Fruit fly (Drosophila melanogaster) whole organism, prepupa: ENCODE data around the gene CG34125.

ENCODE experiments used
- CG10631 ChIP-seq: fragments of 200-800 bp; sonication (Bioruptor generic); optimal IDR thresholded peaks from 2 replicates; lab custom pipeline; 2016; ENCODE audit warnings: missing biosample characterization, missing genetic modification characterization
- CG16779 ChIP-seq: fragments of 200-800 bp; sonication (Bioruptor generic); optimal IDR thresholded peaks from 3 replicates; lab custom pipeline; 2017; ENCODE audit warnings: missing biosample characterization, mild to moderate bottlenecking, missing genetic modification characterization
- CG3032 ChIP-seq: fragments of 200-800 bp; optimal IDR thresholded peaks from 2 replicates; lab custom pipeline; 2019; ENCODE audit warnings: missing biosample characterization, mild to moderate bottlenecking, missing genetic modification characterization, moderate library complexity
- CG31627 ChIP-seq: fragments of 200-800 bp; sonication (Bioruptor generic); optimal IDR thresholded peaks from 3 replicates; lab custom pipeline; 2016; ENCODE audit warnings: missing biosample characterization, missing genetic modification characterization
- CG6163 ChIP-seq: fragments of 200-800 bp; sonication (Bioruptor generic); IDR thresholded peaks from 3 replicates; pipeline ENCODE4 v1.3.6; 2022; ENCODE audit warnings: missing biosample characterization, missing genetic modification characterization
- CG8119 ChIP-seq: fragments of 200-800 bp; sonication (Bioruptor generic); IDR thresholded peaks from 3 replicates; pipeline ENCODE4 v1.3.6; 2022; ENCODE audit warnings: missing biosample characterization, missing genetic modification characterization
- CG8632 ChIP-seq: fragments of 200-800 bp; sonication (Bioruptor generic); optimal IDR thresholded peaks from 3 replicates; lab custom pipeline; 2016; ENCODE audit warnings: missing biosample characterization, missing genetic modification characterization
- Eip78C ChIP-seq: fragments of 200-800 bp; sonication (Bioruptor generic); peaks from one replicate; lab custom pipeline; 2016; ENCODE audit warnings: missing biosample characterization, missing genetic modification characterization
- Hr4 ChIP-seq: fragments of 200-800 bp; sonication (Bioruptor generic); optimal IDR thresholded peaks from 3 replicates; lab custom pipeline; 2016; ENCODE audit warnings: missing biosample characterization, missing genetic modification characterization
- Sox102F ChIP-seq: fragments of 200-800 bp; sonication (Bioruptor generic); optimal IDR thresholded peaks from 2 replicates; lab custom pipeline; 2016; ENCODE audit warnings: missing biosample characterization, mild to moderate bottlenecking, missing genetic modification characterization
- achi ChIP-seq: fragments of 200-800 bp; sonication (Bioruptor generic); optimal IDR thresholded peaks from 3 replicates; lab custom pipeline; 2016; ENCODE audit warnings: missing biosample characterization, missing genetic modification characterization
- eg ChIP-seq: fragments of 200-800 bp; sonication (Bioruptor generic); IDR thresholded peaks from 3 replicates; pipeline ENCODE4 v1.3.6; 2022; ENCODE audit warnings: missing biosample characterization, missing genetic modification characterization

DNA sequence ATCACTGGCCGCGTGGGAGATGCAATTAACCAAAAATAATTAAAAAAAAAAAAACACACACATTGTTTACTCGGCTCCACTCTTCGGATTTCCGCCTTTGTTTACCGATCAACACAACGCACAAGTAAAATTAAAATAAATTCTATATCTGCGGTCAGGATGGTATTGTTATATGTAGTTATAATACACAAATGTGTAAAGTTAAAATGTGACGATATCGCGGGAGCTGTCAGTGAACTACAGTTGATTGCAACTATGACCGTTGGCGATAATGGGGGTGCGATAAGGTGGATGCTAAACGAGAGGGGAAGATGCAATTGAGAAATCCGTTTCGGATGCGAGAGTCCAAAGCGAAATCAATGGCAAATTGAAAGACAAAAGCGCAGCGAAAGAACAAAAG lies 40.9 kb downstream of the CG34125 start:
- peak; percentile 70 for TF ChIP-seq Eip78C (GFP tag; lab: Kevin White, UChicago)
- TF ChIP-seq CG31627 = no peak
- TF ChIP-seq CG6163 (GFP tag; lab: Robert Waterston, UW) = no peak
- no peak for TF ChIP-seq Sox102F (GFP tag; lab: Kevin White, UChicago)
- no peak for TF ChIP-seq CG3032
- TF ChIP-seq eg (GFP tag; lab: Robert Waterston, UW) = no peak
- TF ChIP-seq CG8119 = no peak
- TF ChIP-seq CG8632 = no peak
- TF ChIP-seq CG10631 (GFP tag; lab: Kevin White, UChicago) = no peak
- TF ChIP-seq Hr4 = no peak
- TF ChIP-seq achi (GFP tag; lab: Kevin White, UChicago) = no peak
- TF ChIP-seq CG16779 (tag; lab: Kevin White, UChicago) = no peak
